Fruit fly (Drosophila melanogaster) whole organism, embryonic: ENCODE results near the gene CG3529.
A peak's percentile ranks its signal among the peaks of the same experiment; 100 is the strongest.

ENCODE experiments used
- CG11398 ChIP-seq: fragments of 200-800 bp; sonication (Bioruptor generic); optimal IDR thresholded peaks from 2 replicates; lab custom pipeline; 2016; ENCODE audit warnings: missing biosample characterization, missing genetic modification characterization
- CG11560 ChIP-seq: fragments of 200-800 bp; sonication (Bioruptor generic); IDR thresholded peaks from 3 replicates; pipeline ENCODE4 v1.3.6; 2022; ENCODE audit warnings: missing biosample characterization, missing genetic modification characterization
- CG14050 ChIP-seq: fragments of 200-800 bp; sonication (Bioruptor generic); IDR thresholded peaks from 3 replicates; pipeline ENCODE4 v1.3.6; 2022; ENCODE audit warnings: missing biosample characterization, missing genetic modification characterization
- CG14710 ChIP-seq: fragments of 200-800 bp; sonication (Bioruptor generic); optimal IDR thresholded peaks from 3 replicates; lab custom pipeline; 2019; ENCODE audit warnings: missing biosample characterization, mild to moderate bottlenecking, missing genetic modification characterization, moderate library complexity
- CG15073 ChIP-seq: fragments of 200-800 bp; sonication (Bioruptor generic); optimal IDR thresholded peaks from 2 replicates; lab custom pipeline; 2016; ENCODE audit warnings: missing biosample characterization, missing genetic modification characterization
- CG1529 ChIP-seq: fragments of 200-800 bp; sonication (Bioruptor generic); optimal IDR thresholded peaks from 3 replicates; lab custom pipeline; 2018; ENCODE audit warnings: missing biosample characterization, missing genetic modification characterization
- CG15601 ChIP-seq: fragments of 200-800 bp; sonication (Bioruptor generic); optimal IDR thresholded peaks from 3 replicates; lab custom pipeline; 2019; ENCODE audit warnings: missing biosample characterization, mild to moderate bottlenecking, missing genetic modification characterization, moderate library complexity
- CG17328 ChIP-seq: fragments of 200-800 bp; sonication (Bioruptor generic); IDR thresholded peaks from 2 replicates; pipeline ENCODE4 v1.3.6; 2022; ENCODE audit warnings: missing biosample characterization, missing genetic modification characterization
- CG18262 ChIP-seq: fragments of 200-800 bp; optimal IDR thresholded peaks from 3 replicates; lab custom pipeline; 2019; ENCODE audit warnings: missing biosample characterization, mild to moderate bottlenecking, missing genetic modification characterization, moderate library complexity
- CG2712 ChIP-seq: fragments of 200-800 bp; optimal IDR thresholded peaks from 3 replicates; lab custom pipeline; 2019; ENCODE audit warnings: missing biosample characterization, mild to moderate bottlenecking, missing genetic modification characterization, moderate library complexity
- CG3065 ChIP-seq: fragments of 200-800 bp; sonication (Bioruptor generic); optimal IDR thresholded peaks from 2 replicates; lab custom pipeline; 2016; ENCODE audit warnings: missing biosample characterization, missing genetic modification characterization
- CG31441 ChIP-seq: fragments of 200-800 bp; sonication (Bioruptor generic); IDR thresholded peaks from 2 replicates; pipeline ENCODE4 v1.3.6; 2022; ENCODE audit warnings: missing biosample characterization, missing genetic modification characterization
- CG33213 ChIP-seq: fragments of 200-800 bp; sonication (Bioruptor generic); optimal IDR thresholded peaks from 3 replicates; lab custom pipeline; 2016; ENCODE audit warnings: missing biosample characterization, missing genetic modification characterization
- CG4360 ChIP-seq: fragments of 200-800 bp; sonication (Bioruptor generic); IDR thresholded peaks from 2 replicates; pipeline ENCODE4 v1.3.6; 2022; ENCODE audit warnings: missing biosample characterization, missing genetic modification characterization
- CG6654 ChIP-seq: fragments of 200-800 bp; sonication (Bioruptor generic); optimal IDR thresholded peaks from 2 replicates; lab custom pipeline; 2017; ENCODE audit warnings: missing biosample characterization, mild to moderate bottlenecking, missing genetic modification characterization
- CG7786 ChIP-seq: fragments of 200-800 bp; sonication (Bioruptor generic); optimal IDR thresholded peaks from 2 replicates; lab custom pipeline; 2016; ENCODE audit warnings: missing biosample characterization, missing genetic modification characterization
- CG7963 ChIP-seq: fragments of 200-800 bp; sonication (Bioruptor generic); IDR thresholded peaks from 3 replicates; pipeline ENCODE4 v1.3.6; 2022; ENCODE audit warnings: missing biosample characterization, missing genetic modification characterization; ENCODE audit not compliant: partially characterized antibody
- CG8388 ChIP-seq: fragments of 200-800 bp; sonication (Bioruptor generic); optimal IDR thresholded peaks from 2 replicates; lab custom pipeline; 2019; ENCODE audit warnings: missing biosample characterization, mild to moderate bottlenecking, missing genetic modification characterization, moderate library complexity
- CG9437 ChIP-seq: fragments of 200-800 bp; sonication (Bioruptor generic); optimal IDR thresholded peaks from 2 replicates; lab custom pipeline; 2018; ENCODE audit warnings: missing biosample characterization, mild to moderate bottlenecking, missing genetic modification characterization
- CG9797 ChIP-seq: fragments of 200-800 bp; sonication (Bioruptor generic); optimal IDR thresholded peaks from 3 replicates; lab custom pipeline; 2018; ENCODE audit warnings: missing biosample characterization, mild to moderate bottlenecking, missing genetic modification characterization
- Dip3 ChIP-seq: fragments of 200-800 bp; sonication (Bioruptor generic); optimal IDR thresholded peaks from 3 replicates; lab custom pipeline; 2016; ENCODE audit warnings: missing biosample characterization, missing genetic modification characterization
- Dref ChIP-seq: fragments of 200-800 bp; sonication (Bioruptor generic); IDR thresholded peaks from 2 replicates; pipeline ENCODE4 v1.3.6; 2022; ENCODE audit warnings: missing biosample characterization, missing genetic modification characterization
- Gsc ChIP-seq: fragments of 200-800 bp; sonication (Bioruptor generic); IDR thresholded peaks from 2 replicates; pipeline ENCODE4 v1.3.6; 2022; ENCODE audit warnings: missing biosample characterization, missing genetic modification characterization
- H2.0 ChIP-seq: fragments of 200-800 bp; sonication (Bioruptor generic); IDR thresholded peaks from 2 replicates; pipeline ENCODE4 v1.3.6; 2022; ENCODE audit warnings: missing biosample characterization, missing genetic modification characterization
- MBD-R2 ChIP-seq: fragments of 200-800 bp; sonication (Bioruptor generic); IDR thresholded peaks from 2 replicates; pipeline ENCODE4 v1.3.6; 2022; ENCODE audit warnings: missing biosample characterization, missing genetic modification characterization
- Med ChIP-seq: fragments of 200-800 bp; sonication (Bioruptor generic); peaks from one replicate; lab custom pipeline; 2016; ENCODE audit warnings: missing biosample characterization, missing genetic modification characterization, mild to moderate bottlenecking, inconsistent platforms, moderate library complexity
- Neu2 ChIP-seq: fragments of 200-800 bp; sonication (Bioruptor generic); optimal IDR thresholded peaks from 3 replicates; lab custom pipeline; 2016; ENCODE audit warnings: missing biosample characterization, missing genetic modification characterization, borderline replicate concordance
- PHDP ChIP-seq: fragments of 200-800 bp; sonication (Bioruptor generic); optimal IDR thresholded peaks from 3 replicates; lab custom pipeline; 2018; ENCODE audit warnings: missing biosample characterization, mild to moderate bottlenecking, missing genetic modification characterization, moderate library complexity
- Sin3A ChIP-seq: fragments of >200 bp; optimal IDR thresholded peaks from 2 replicates; lab custom pipeline; 2018
- Sox100B ChIP-seq: fragments of 200-800 bp; sonication (Bioruptor generic); optimal IDR thresholded peaks from 3 replicates; lab custom pipeline; 2018; ENCODE audit warnings: missing biosample characterization, mild to moderate bottlenecking, missing genetic modification characterization
- Sox102F ChIP-seq: fragments of 200-800 bp; sonication (Bioruptor generic); optimal IDR thresholded peaks from 2 replicates; lab custom pipeline; 2018; ENCODE audit warnings: missing biosample characterization, mild to moderate bottlenecking, missing genetic modification characterization, moderate library complexity
- amos ChIP-seq: fragments of 200-800 bp; sonication (Bioruptor generic); IDR thresholded peaks from 2 replicates; pipeline ENCODE4 v1.3.6; 2022; ENCODE audit warnings: missing biosample characterization, missing genetic modification characterization; ENCODE audit not compliant: partially characterized antibody
- bab2 ChIP-seq: fragments of 200-800 bp; sonication (Bioruptor generic); optimal IDR thresholded peaks from 2 replicates; lab custom pipeline; 2016; ENCODE audit warnings: missing biosample characterization, missing genetic modification characterization
- cato ChIP-seq: fragments of 200-800 bp; sonication (Bioruptor generic); optimal IDR thresholded peaks from 2 replicates; lab custom pipeline; 2016; ENCODE audit warnings: missing biosample characterization, missing genetic modification characterization, borderline replicate concordance
- chif ChIP-seq, 2 experiments: fragments of 200-800 bp; sonication (Bioruptor generic); optimal IDR thresholded peaks; 3 replicates each; lab custom pipeline; 2016; ENCODE audit warnings: missing biosample characterization in 2 of 2, missing genetic modification characterization in 2 of 2
- corto ChIP-seq: fragments of 200-800 bp; sonication (Bioruptor generic); optimal IDR thresholded peaks from 2 replicates; lab custom pipeline; 2016; ENCODE audit warnings: missing biosample characterization, mild to moderate bottlenecking, missing genetic modification characterization, moderate library complexity
- crp ChIP-seq, 2 experiments: fragments of 200-800 bp; sonication (Bioruptor generic); optimal IDR thresholded peaks; 2 replicates in 1 of 2; 3 replicates in 1 of 2; lab custom pipeline; 2017; ENCODE audit warnings: missing biosample characterization in 2 of 2, missing genetic modification characterization in 2 of 2, mild to moderate bottlenecking in 1 of 2, moderate library complexity in 1 of 2
- eve ChIP-seq, 2 experiments: fragments of >200 bp; optimal IDR thresholded peaks; 2 replicates each; lab custom pipeline; 2017; ENCODE audit warnings: missing biosample characterization in 2 of 2, missing genetic modification characterization in 2 of 2
- ewg ChIP-seq: fragments of 200-800 bp; sonication (Bioruptor generic); optimal IDR thresholded peaks from 3 replicates; lab custom pipeline; 2017; ENCODE audit warnings: mild to moderate bottlenecking, missing biosample characterization, missing genetic modification reagents, missing genetic modification characterization
- eyg ChIP-seq: fragments of 200-800 bp; sonication (Bioruptor generic); optimal IDR thresholded peaks from 3 replicates; lab custom pipeline; 2016; ENCODE audit warnings: missing biosample characterization, missing genetic modification characterization
- gem ChIP-seq: fragments of 200-800 bp; sonication (Bioruptor generic); optimal IDR thresholded peaks from 2 replicates; lab custom pipeline; 2019; ENCODE audit warnings: missing biosample characterization, mild to moderate bottlenecking, missing genetic modification characterization, moderate library complexity
- knrl ChIP-seq: fragments of 200-800 bp; sonication (Bioruptor generic); IDR thresholded peaks from 3 replicates; pipeline ENCODE4 v1.3.6; 2022; ENCODE audit warnings: missing biosample characterization, missing genetic modification characterization; ENCODE audit not compliant: partially characterized antibody
- lola ChIP-seq, 3 experiments: fragments of >200 bp in 2 of 3; fragments of 200-800 bp in 1 of 3; sonication (Bioruptor generic) in 1 of 3; optimal IDR thresholded peaks; 2 replicates each; lab custom pipeline; 2017 to 2019; ENCODE audit warnings: missing biosample characterization in 3 of 3, missing genetic modification characterization in 3 of 3, mild to moderate bottlenecking in 1 of 3, moderate library complexity in 1 of 3
- pb ChIP-seq: fragments of 200-800 bp; sonication (Bioruptor generic); optimal IDR thresholded peaks from 3 replicates; lab custom pipeline; 2016; ENCODE audit warnings: missing biosample characterization, missing genetic modification characterization
- pho ChIP-seq: fragments of 200-800 bp; sonication (Bioruptor generic); optimal IDR thresholded peaks from 2 replicates; lab custom pipeline; 2016; ENCODE audit warnings: missing biosample characterization, missing genetic modification characterization
- seq ChIP-seq: fragments of 200-800 bp; sonication (Bioruptor generic); IDR thresholded peaks from 2 replicates; pipeline ENCODE4 v1.3.6; 2022; ENCODE audit warnings: missing biosample characterization, missing genetic modification characterization
- slou ChIP-seq: fragments of 200-800 bp; sonication (Bioruptor generic); optimal IDR thresholded peaks from 3 replicates; lab custom pipeline; 2016; ENCODE audit warnings: missing biosample characterization, missing genetic modification characterization
- ssp ChIP-seq: fragments of 200-800 bp; sonication (Bioruptor generic); IDR thresholded peaks from 2 replicates; pipeline ENCODE4 v1.3.6; 2022; ENCODE audit warnings: missing biosample characterization, missing genetic modification characterization
- tin ChIP-seq: fragments of 200-800 bp; sonication (Bioruptor generic); optimal IDR thresholded peaks from 3 replicates; lab custom pipeline; 2016; ENCODE audit warnings: missing biosample characterization, missing genetic modification characterization
- unpg ChIP-seq: fragments of 200-800 bp; sonication (Bioruptor generic); optimal IDR thresholded peaks from 3 replicates; lab custom pipeline; 2018; ENCODE audit warnings: missing biosample characterization, mild to moderate bottlenecking, missing genetic modification characterization, moderate library complexity
- zen ChIP-seq: fragments of 200-800 bp; sonication (Bioruptor generic); optimal IDR thresholded peaks from 3 replicates; lab custom pipeline; 2018; ENCODE audit warnings: missing biosample characterization, mild to moderate bottlenecking, missing genetic modification characterization, moderate library complexity

Gene CG3529

dm6 chr3L:9435315-9435714 lies 11.3 kb upstream of the CG3529 start, which contains the start of gene CG42526 (continued):
- no peak for TF ChIP-seq Neu2 (GFP tag; lab: Kevin White, UChicago)
- TF ChIP-seq Sox102F (GFP tag; lab: Kevin White, UChicago), result peak; percentile 30
- peak in 1 of 2 experiments; percentile 39 for TF ChIP-seq chif (GFP tag; optimal IDR thresholded peaks at IDR 0.05; lab: Kevin White, UChicago)
- no peak for TF ChIP-seq zen (tag; lab: Kevin White, UChicago)
- peak; percentile 46; the same call in 1 of the 2 replicates for TF ChIP-seq CG17328 (GFP tag; lab: Robert Waterston, UW)
- no peak for TF ChIP-seq CG6654 (GFP tag; lab: Kevin White, UChicago)
- TF ChIP-seq CG14710, result peak; percentile 39
- TF ChIP-seq crp (GFP tag; optimal IDR thresholded peaks at IDR 0.05; lab: Kevin White, UChicago), result peak; percentile 56 to 90
- peak; percentile 44; the same call in 1 of the 2 replicates for TF ChIP-seq amos (GFP tag; lab: Robert Waterston, UW)
- peak; percentile 44 for TF ChIP-seq Dref
- no peak for TF ChIP-seq ssp (GFP tag; lab: Robert Waterston, UW)
- no peak for TF ChIP-seq CG31441 (GFP tag; lab: Robert Waterston, UW)
- peak; percentile 66 for TF ChIP-seq H2.0 (GFP tag; lab: Robert Waterston, UW)
- TF ChIP-seq unpg (GFP tag; lab: Kevin White, UChicago), result peak; percentile 43
- TF ChIP-seq CG1529 (GFP tag; lab: Kevin White, UChicago), result no peak
- TF ChIP-seq CG14050 (GFP tag; lab: Robert Waterston, UW), result no peak
- TF ChIP-seq corto (GFP tag; lab: Kevin White, UChicago), result no peak
- no peak for TF ChIP-seq CG7963 (GFP tag; lab: Robert Waterston, UW)
- TF ChIP-seq tin, result peak; percentile 7
- peak; percentile 30 for TF ChIP-seq CG7786 (GFP tag; lab: Kevin White, UChicago)
- TF ChIP-seq slou (GFP tag; lab: Kevin White, UChicago), result peak; percentile 6
- TF ChIP-seq Sox100B, result no peak
- TF ChIP-seq CG15073 (GFP tag; lab: Kevin White, UChicago), result no peak
- TF ChIP-seq CG9437, result peak; percentile 64
- TF ChIP-seq CG3065 (GFP tag; lab: Kevin White, UChicago), result no peak
- TF ChIP-seq CG15601 (tag; lab: Kevin White, UChicago), result no peak
- peak; percentile 1 for TF ChIP-seq CG8388 (GFP tag; lab: Kevin White, UChicago)
- TF ChIP-seq ewg (GFP tag; lab: Kevin White, UChicago), result peak; percentile 19
- TF ChIP-seq CG33213 (GFP tag; lab: Kevin White, UChicago), result peak; percentile 12
- TF ChIP-seq Dip3, result peak; percentile 56
- TF ChIP-seq seq, result 0 out of 2 replicates have a peak, but pooled peaks have one; percentile 12
- no peak for TF ChIP-seq eve (GFP tag; optimal IDR thresholded peaks at IDR 0.05; lab: Kevin White, UChicago)
- TF ChIP-seq gem (tag; lab: Kevin White, UChicago), result peak; percentile 52
- peak; percentile 7; the same call in 1 of the 3 replicates for TF ChIP-seq knrl (GFP tag; lab: Robert Waterston, UW)
- TF ChIP-seq PHDP (tag; lab: Kevin White, UChicago), result peak; percentile 36
- TF ChIP-seq lola (GFP tag; optimal IDR thresholded peaks at IDR 0.05; lab: Kevin White, UChicago), result no peak
- no peak for TF ChIP-seq CG11398
- peak; percentile 18 for TF ChIP-seq CG9797
- no peak for TF ChIP-seq Gsc (GFP tag; lab: Robert Waterston, UW)
- peak; percentile 56 for TF ChIP-seq pho (GFP tag; lab: Kevin White, UChicago)
- peak; percentile 23 for TF ChIP-seq CG2712 (tag; lab: Kevin White, UChicago)
- TF ChIP-seq bab2, result peak; percentile 56
- TF ChIP-seq CG11560 (tag; lab: Robert Waterston, UW), result peak; percentile 78; the same call in 2 of the 3 replicates
- peak; percentile 25 for TF ChIP-seq Sin3A (lab: Kevin White, UChicago)
- no peak for TF ChIP-seq CG18262 (tag; lab: Kevin White, UChicago)
- peak; percentile 11 for TF ChIP-seq eyg (GFP tag; lab: Kevin White, UChicago)
- no peak for TF ChIP-seq CG4360 (GFP tag; lab: Robert Waterston, UW)
- peak; percentile 70 for TF ChIP-seq MBD-R2 (GFP tag; lab: Robert Waterston, UW)
- TF ChIP-seq Med (GFP tag; lab: Kevin White, UChicago), result peak; percentile 96
- TF ChIP-seq cato (GFP tag; lab: Kevin White, UChicago), result no peak
- peak; percentile 5 for TF ChIP-seq pb (GFP tag; lab: Kevin White, UChicago)
